Worm (Caenorhabditis elegans): ENCODE data around the gene ant-1.3.

DNA sequence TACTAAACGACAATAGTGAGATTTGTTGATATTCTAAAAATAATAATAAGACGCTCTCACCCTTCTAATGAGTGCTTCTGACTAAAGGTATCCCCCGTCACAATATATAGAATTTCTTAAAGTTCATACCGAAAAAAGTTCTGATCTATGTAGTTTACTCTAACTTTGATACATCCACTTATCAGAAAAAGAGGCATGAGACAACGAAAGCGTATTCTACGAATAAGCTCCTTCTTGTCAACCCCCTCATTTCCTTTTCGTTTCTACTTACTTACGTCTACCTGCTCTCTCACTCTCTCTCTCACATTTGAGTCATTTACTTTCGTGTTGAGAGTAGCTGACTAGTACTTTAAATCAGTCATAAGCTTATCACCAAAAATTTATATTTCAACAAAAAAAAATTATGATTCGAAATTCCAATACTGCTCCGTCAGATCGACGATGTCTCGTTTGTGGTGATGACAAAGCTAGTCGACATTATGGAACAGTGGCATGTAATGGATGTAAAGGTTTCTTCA is 16.4 kb upstream of the ant-1.3 start:
- no peak for TF ChIP-seq elt-1 (tag; optimal IDR thresholded peaks at IDR 0.05)
- no peak for TF ChIP-seq ceh-82 (tag; optimal IDR thresholded peaks at IDR 0.05)
- no peak for TF ChIP-seq nfya-1 (tag; optimal IDR thresholded peaks at IDR 0.05; ENCODE audit: insufficient read depth)
- TF ChIP-seq nhr-12 (tag; optimal IDR thresholded peaks at IDR 0.05) = no peak
- no peak for TF ChIP-seq elt-3 (tag; optimal IDR thresholded peaks at IDR 0.05)
- TF ChIP-seq nhr-25 (tag; optimal IDR thresholded peaks at IDR 0.05) = no peak

Measured in whole organism, L3 larva.